Fruit fly (Drosophila melanogaster) whole organism, wandering third instar larva: ENCODE results near the gene Ran-like.
A peak's percentile ranks its signal among the peaks of the same experiment; 100 is the strongest.

Source experiments
- CG32264 ChIP-seq: fragments of 200-800 bp; sonication (Bioruptor generic); optimal IDR thresholded peaks from 2 replicates; lab custom pipeline; 2016; ENCODE audit warnings: missing biosample characterization, missing genetic modification characterization
- CG9705 ChIP-seq: fragments of 200-800 bp; sonication (Bioruptor generic); optimal IDR thresholded peaks from 2 replicates; lab custom pipeline; 2018; ENCODE audit warnings: missing biosample characterization, mild to moderate bottlenecking, missing genetic modification characterization
- Dif ChIP-seq: fragments of 200-275, 200-300 bp; sonication (Bioruptor generic); optimal IDR thresholded peaks from 2 replicates; lab custom pipeline; 2018; ENCODE audit warnings: missing biosample characterization, missing genetic modification characterization; ENCODE audit not compliant: partially characterized antibody
- GATAd ChIP-seq: sonication (Bioruptor generic); optimal IDR thresholded peaks from 2 replicates; lab custom pipeline; 2016; ENCODE audit warnings: missing biosample characterization, missing genetic modification characterization
- HLH106 ChIP-seq: fragments of 200-800 bp; optimal IDR thresholded peaks from 3 replicates; lab custom pipeline; 2019; ENCODE audit warnings: missing biosample characterization, mild to moderate bottlenecking, missing genetic modification characterization, moderate library complexity
- Hnf4 ChIP-seq: fragments of 200-800 bp; sonication (Bioruptor generic); optimal IDR thresholded peaks from 2 replicates; lab custom pipeline; 2016; ENCODE audit warnings: missing biosample characterization, mild to moderate bottlenecking, missing genetic modification characterization
- Hr83 ChIP-seq: fragments of 200-300 bp; sonication (Bioruptor generic); optimal IDR thresholded peaks from 2 replicates; lab custom pipeline; 2016; ENCODE audit warnings: missing biosample characterization, mild to moderate bottlenecking, missing genetic modification characterization, moderate library complexity; ENCODE audit not compliant: poor library complexity, severe bottlenecking
- Mio ChIP-seq: sonication (Bioruptor generic); optimal IDR thresholded peaks from 2 replicates; lab custom pipeline; 2016; ENCODE audit warnings: missing biosample characterization, missing genetic modification characterization
- Myc ChIP-seq: fragments of >200 bp; optimal IDR thresholded peaks from 2 replicates; lab custom pipeline; 2017
- N ChIP-seq: fragments of >200 bp; optimal IDR thresholded peaks from 2 replicates; lab custom pipeline; 2018; ENCODE audit warnings: missing biosample characterization, missing external identifiers, missing genetic modification characterization
- OdsH ChIP-seq: fragments of 200-800 bp; sonication (Bioruptor generic); optimal IDR thresholded peaks from 2 replicates; lab custom pipeline; 2016; ENCODE audit warnings: missing biosample characterization, mild to moderate bottlenecking, missing genetic modification characterization
- Rel ChIP-seq, 2 experiments: fragments of 200-800 bp; sonication (Bioruptor generic) in 1 of 2; optimal IDR thresholded peaks; 2 replicates in 1 of 2; 3 replicates in 1 of 2; lab custom pipeline; 2016 to 2019; ENCODE audit warnings: mild to moderate bottlenecking in 2 of 2, missing biosample characterization in 2 of 2, missing genetic modification characterization in 2 of 2, moderate library complexity in 1 of 2
- Sp1 ChIP-seq: fragments of 200-800 bp; sonication (Bioruptor generic); optimal IDR thresholded peaks from 3 replicates; lab custom pipeline; 2019; ENCODE audit warnings: missing biosample characterization, mild to moderate bottlenecking, missing genetic modification characterization, moderate library complexity
- Vsx2 ChIP-seq: fragments of 200-300, 225-300 bp; sonication (Bioruptor generic); optimal IDR thresholded peaks from 2 replicates; lab custom pipeline; 2018; ENCODE audit warnings: missing biosample characterization, missing genetic modification characterization; ENCODE audit not compliant: partially characterized antibody
- br ChIP-seq: fragments of 200-800 bp; sonication (Bioruptor generic); optimal IDR thresholded peaks from 2 replicates; lab custom pipeline; 2016; ENCODE audit warnings: missing biosample characterization, missing genetic modification characterization
- brk ChIP-seq: fragments of 200-800 bp; sonication (Bioruptor generic); optimal IDR thresholded peaks from 2 replicates; lab custom pipeline; 2016; ENCODE audit warnings: missing biosample characterization, mild to moderate bottlenecking, missing genetic modification characterization
- dl ChIP-seq, 2 experiments: fragments of 175-275, 200-275 bp in 1 of 2; fragments of 200-275 bp in 1 of 2; sonication (Bioruptor generic); optimal IDR thresholded peaks; lab custom pipeline; 2018; ENCODE audit warnings: mild to moderate bottlenecking in 2 of 2, missing biosample characterization in 2 of 2, missing genetic modification characterization in 2 of 2, moderate library complexity in 2 of 2; ENCODE audit not compliant: partially characterized antibody in 2 of 2, insufficient read depth in 1 of 2
- dmrt93B ChIP-seq: fragments of 200-800 bp; sonication (Bioruptor generic); optimal IDR thresholded peaks from 2 replicates; lab custom pipeline; 2018; ENCODE audit warnings: missing biosample characterization, mild to moderate bottlenecking, missing genetic modification characterization
- dsf ChIP-seq: sonication (Bioruptor generic); optimal IDR thresholded peaks from 2 replicates; lab custom pipeline; 2016; ENCODE audit warnings: missing biosample characterization, missing genetic modification characterization, borderline replicate concordance
- ey ChIP-seq: fragments of 200-800 bp; sonication (Bioruptor generic); optimal IDR thresholded peaks from 2 replicates; lab custom pipeline; 2016; ENCODE audit warnings: missing biosample characterization, missing genetic modification characterization
- foxo ChIP-seq, 2 experiments: fragments of 200-800 bp; sonication (Bioruptor generic); optimal IDR thresholded peaks; 2 replicates in 1 of 2; 3 replicates in 1 of 2; lab custom pipeline; 2016 to 2017; ENCODE audit warnings: missing biosample characterization in 2 of 2, missing genetic modification characterization in 2 of 2
- fru ChIP-seq: fragments of 200-800 bp; sonication (Bioruptor generic); optimal IDR thresholded peaks from 3 replicates; lab custom pipeline; 2016; ENCODE audit warnings: missing biosample characterization, mild to moderate bottlenecking, missing genetic modification characterization
- h ChIP-seq: fragments of 200-800 bp; sonication (Bioruptor generic); optimal IDR thresholded peaks from 3 replicates; lab custom pipeline; 2016; ENCODE audit warnings: missing biosample characterization, mild to moderate bottlenecking, missing genetic modification characterization
- jim ChIP-seq: fragments of 175-275, 200-325 bp; sonication (Bioruptor generic); optimal IDR thresholded peaks from 2 replicates; lab custom pipeline; 2016; ENCODE audit warnings: missing biosample characterization, mild to moderate bottlenecking, missing genetic modification characterization
- lola ChIP-seq: fragments of >200 bp; optimal IDR thresholded peaks from 2 replicates; lab custom pipeline; 2017; ENCODE audit warnings: missing biosample characterization, missing genetic modification characterization
- psq ChIP-seq: fragments of 200-800 bp; sonication (Bioruptor generic); optimal IDR thresholded peaks from 3 replicates; lab custom pipeline; 2017; ENCODE audit warnings: missing biosample characterization, mild to moderate bottlenecking, missing genetic modification characterization, moderate library complexity
- rgr ChIP-seq: fragments of 200-800 bp; sonication (Bioruptor generic); optimal IDR thresholded peaks from 3 replicates; lab custom pipeline; 2016; ENCODE audit warnings: missing biosample characterization, mild to moderate bottlenecking, missing genetic modification characterization
- sage ChIP-seq: fragments of 200-800 bp; sonication (Bioruptor generic); optimal IDR thresholded peaks from 2 replicates; lab custom pipeline; 2016; ENCODE audit warnings: missing biosample characterization, mild to moderate bottlenecking, missing genetic modification characterization
- tai ChIP-seq: sonication (Bioruptor generic); optimal IDR thresholded peaks from 2 replicates; lab custom pipeline; 2016; ENCODE audit warnings: missing biosample characterization, missing genetic modification characterization
- usp ChIP-seq: fragments of >200 bp; optimal IDR thresholded peaks from 2 replicates; lab custom pipeline; 2017; ENCODE audit warnings: missing biosample characterization, missing genetic modification characterization
- woc ChIP-seq: sonication (Bioruptor generic); optimal IDR thresholded peaks from 2 replicates; lab custom pipeline; 2016; ENCODE audit warnings: missing biosample characterization, mild to moderate bottlenecking, missing genetic modification characterization

Ran-like gene

dm6 chr3L:15517508-15517907 is 32.3 kb upstream of the Ran-like start:
- TF ChIP-seq ey, result no peak
- TF ChIP-seq Rel (GFP tag; optimal IDR thresholded peaks at IDR 0.05; lab: Kevin White, UChicago), result no peak
- TF ChIP-seq Rel (tag; optimal IDR thresholded peaks at IDR 0.05; lab: Kevin White, UChicago), result peak; percentile 28

- TF ChIP-seq rgr (GFP tag; lab: Kevin White, UChicago), result no peak
- TF ChIP-seq ey, result no peak
- TF ChIP-seq psq, result no peak
- no peak for TF ChIP-seq OdsH
Observed at dm6 chr3L:15516956-15517355, 31.8 kb upstream of the Ran-like start, which contains the start of gene CG13454. CG13454 (minus strand) TSS chr3L:15517056.

- TF ChIP-seq CG32264, result no peak
- peak; percentile 75 for TF ChIP-seq Myc (lab: Kevin White, UChicago)
- no peak for TF ChIP-seq foxo (GFP tag; optimal IDR thresholded peaks at IDR 0.05; lab: Kevin White, UChicago)
- TF ChIP-seq OdsH, result no peak
- no peak for TF ChIP-seq Dif (GFP tag; lab: Kevin White, UChicago)
- no peak for TF ChIP-seq Rel (GFP tag; optimal IDR thresholded peaks at IDR 0.05; lab: Kevin White, UChicago)
- TF ChIP-seq Rel (tag; optimal IDR thresholded peaks at IDR 0.05; lab: Kevin White, UChicago), result no peak
- TF ChIP-seq dmrt93B, result no peak
- peak; percentile 88 for TF ChIP-seq N (GFP tag; lab: Kevin White, UChicago)
- TF ChIP-seq h (GFP tag; lab: Kevin White, UChicago), result no peak
- no peak for TF ChIP-seq dl (GFP tag; optimal IDR thresholded peaks at IDR 0.05; lab: Kevin White, UChicago; ENCODE audit: insufficient read depth in 1 of 2, partially characterized antibody in 2 of 2)
Observed at dm6 chr3L:15516440-15516839, 31.2 kb upstream of the Ran-like start.

dm6 chr3L:15514814-15515495 is 29.8 kb upstream of the Ran-like start:
- no peak for TF ChIP-seq CG32264
- TF ChIP-seq OdsH, result no peak
- TF ChIP-seq psq, result no peak
- TF ChIP-seq HLH106 (tag; lab: Kevin White, UChicago), result no peak
- no peak for TF ChIP-seq Hnf4 (GFP tag; lab: Kevin White, UChicago)

dm6 chr3L:15514405-15514804 is 29.2 kb upstream of the Ran-like start:
- TF ChIP-seq psq (peak; percentile 23), Sp1 (GFP tag; lab: Kevin White, UChicago) (peak; percentile 28), br (GFP tag; lab: Kevin White, UChicago) (peak; percentile 7), h (GFP tag; lab: Kevin White, UChicago) (peak; percentile 37), HLH106 (tag; lab: Kevin White, UChicago) (no peak), CG32264 (peak; percentile 13), Hr83 (peak; percentile 69), Dif (GFP tag; lab: Kevin White, UChicago) (peak; percentile 98), usp (GFP tag; lab: Kevin White, UChicago) (no peak), foxo (GFP tag; optimal IDR thresholded peaks at IDR 0.05; lab: Kevin White, UChicago) (no peak), Rel (GFP tag; optimal IDR thresholded peaks at IDR 0.05; lab: Kevin White, UChicago) (no peak), Rel (tag; optimal IDR thresholded peaks at IDR 0.05; lab: Kevin White, UChicago) (peak; percentile 33), sage (GFP tag; lab: Kevin White, UChicago) (peak; percentile 31), dl (GFP tag; optimal IDR thresholded peaks at IDR 0.05; lab: Kevin White, UChicago; ENCODE audit: insufficient read depth in 1 of 2, partially characterized antibody in 2 of 2) (peak; percentile 95 to 97), Myc (lab: Kevin White, UChicago) (no peak)

dm6 chr3L:15513726-15514125 is 28.5 kb upstream of the Ran-like start:
- TF ChIP-seq brk (no peak), Myc (lab: Kevin White, UChicago) (no peak), jim (GFP tag; lab: Kevin White, UChicago) (no peak), Dif (GFP tag; lab: Kevin White, UChicago) (no peak), Rel (GFP tag; optimal IDR thresholded peaks at IDR 0.05; lab: Kevin White, UChicago) (no peak), Rel (tag; optimal IDR thresholded peaks at IDR 0.05; lab: Kevin White, UChicago) (no peak), Sp1 (GFP tag; lab: Kevin White, UChicago) (no peak), lola (no peak), br (GFP tag; lab: Kevin White, UChicago) (no peak), dmrt93B (no peak), dl (GFP tag; optimal IDR thresholded peaks at IDR 0.05; lab: Kevin White, UChicago; ENCODE audit: insufficient read depth in 1 of 2, partially characterized antibody in 2 of 2) (no peak)

- TF ChIP-seq Dif (GFP tag; lab: Kevin White, UChicago), result no peak
- TF ChIP-seq CG9705 (GFP tag; lab: Kevin White, UChicago), result no peak
- TF ChIP-seq psq, result no peak
- no peak for TF ChIP-seq GATAd (GFP tag; lab: Kevin White, UChicago)
- TF ChIP-seq Mio (GFP tag; lab: Kevin White, UChicago), result no peak
- no peak for TF ChIP-seq woc (GFP tag; lab: Kevin White, UChicago)
- no peak for TF ChIP-seq dsf
- no peak for TF ChIP-seq Vsx2 (GFP tag; lab: Kevin White, UChicago)
- TF ChIP-seq fru (GFP tag; lab: Kevin White, UChicago), result no peak
- TF ChIP-seq sage (GFP tag; lab: Kevin White, UChicago), result no peak
- TF ChIP-seq tai (GFP tag; lab: Kevin White, UChicago), result no peak
- no peak for TF ChIP-seq Rel (GFP tag; optimal IDR thresholded peaks at IDR 0.05; lab: Kevin White, UChicago)
- no peak for TF ChIP-seq Rel (tag; optimal IDR thresholded peaks at IDR 0.05; lab: Kevin White, UChicago)
Observed at dm6 chr3L:15513264-15513663, 28.1 kb upstream of the Ran-like start.
